Fruit fly (Drosophila melanogaster) whole organism, embryonic: ENCODE measurements around the gene CG8668.

ENCODE experiments used
- CG10654 ChIP-seq: fragments of 200-800 bp; sonication (Bioruptor generic); optimal IDR thresholded peaks from 2 replicates; lab custom pipeline; 2016; ENCODE audit warnings: missing biosample characterization, missing genetic modification characterization
- CG15601 ChIP-seq: fragments of 200-800 bp; sonication (Bioruptor generic); optimal IDR thresholded peaks from 3 replicates; lab custom pipeline; 2019; ENCODE audit warnings: missing biosample characterization, mild to moderate bottlenecking, missing genetic modification characterization, moderate library complexity
- CG2678 ChIP-seq: fragments of 200-800 bp; sonication (Bioruptor generic); optimal IDR thresholded peaks from 3 replicates; lab custom pipeline; 2019; ENCODE audit warnings: missing biosample characterization, mild to moderate bottlenecking, missing genetic modification characterization, moderate library complexity
- CG7357 ChIP-seq: fragments of 200-800 bp; sonication (Bioruptor generic); IDR thresholded peaks from 3 replicates; pipeline ENCODE4 v1.3.6; 2022; ENCODE audit warnings: missing biosample characterization, missing genetic modification characterization
- CG7372 ChIP-seq: fragments of 200-800 bp; sonication (Bioruptor generic); IDR thresholded peaks from 2 replicates; pipeline ENCODE4 v1.3.6; 2022; ENCODE audit warnings: missing biosample characterization, missing genetic modification characterization
- CG8765 ChIP-seq: fragments of 200-800 bp; sonication (Bioruptor generic); IDR thresholded peaks from 2 replicates; pipeline ENCODE4 v1.3.6; 2022; ENCODE audit warnings: missing biosample characterization, missing genetic modification characterization
- Lpt ChIP-seq: fragments of >200 bp; optimal IDR thresholded peaks from 2 replicates; lab custom pipeline; 2018; ENCODE audit warnings: missing biosample characterization, missing genetic modification characterization
- Ravus ChIP-seq: fragments of 200-800 bp; sonication (Bioruptor generic); IDR thresholded peaks from 2 replicates; pipeline ENCODE4 v1.3.6; 2022; ENCODE audit warnings: missing biosample characterization, missing genetic modification characterization
- croc ChIP-seq: fragments of 200-800 bp; sonication (Bioruptor generic); conservative IDR thresholded peaks from 3 replicates; pipeline ENCODE4 v1.3.6; 2022; ENCODE audit warnings: missing biosample characterization, missing genetic modification characterization
- da ChIP-seq: fragments of 200-800 bp; sonication (Bioruptor generic); optimal IDR thresholded peaks from 2 replicates; lab custom pipeline; 2016; ENCODE audit warnings: missing biosample characterization, missing genetic modification characterization
- kah ChIP-seq: fragments of 200-800 bp; sonication (Bioruptor generic); optimal IDR thresholded peaks from 2 replicates; lab custom pipeline; 2018; ENCODE audit warnings: missing biosample characterization, mild to moderate bottlenecking, missing genetic modification characterization
- kay ChIP-seq: fragments of 200-800 bp; sonication (Bioruptor generic); optimal IDR thresholded peaks from 2 replicates; lab custom pipeline; 2016; ENCODE audit warnings: missing biosample characterization, missing genetic modification characterization

- TF ChIP-seq croc (GFP tag; lab: Robert Waterston, UW) (no peak), kah (GFP tag; lab: Kevin White, UChicago) (no peak), kay (no peak), Ravus (GFP tag; lab: Robert Waterston, UW) (no peak), CG2678 (tag; lab: Kevin White, UChicago) (no peak), CG15601 (no peak), CG7372 (no peak), CG10654 (GFP tag; lab: Kevin White, UChicago) (no peak), Lpt (GFP tag; lab: Kevin White, UChicago) (no peak), CG8765 (GFP tag; lab: Robert Waterston, UW) (no peak), da (no peak), CG7357 (GFP tag; lab: Robert Waterston, UW) (no peak)
These were observed 3.0 kb upstream of the CG8668 start, which contains the start of the genes mon2 and CG8673 for dm6 chr2L:8123711-8124379.
